Fruit fly (Drosophila melanogaster) whole organism, wandering third instar larva: Measurements from ENCODE around the gene hiro.

Experiments
- Abd-B ChIP-seq: fragments of >200 bp; optimal IDR thresholded peaks from 2 replicates; lab custom pipeline; 2017; ENCODE audit warnings: missing biosample characterization, missing genetic modification characterization
- CG32264 ChIP-seq: fragments of 200-800 bp; sonication (Bioruptor generic); optimal IDR thresholded peaks from 2 replicates; lab custom pipeline; 2016; ENCODE audit warnings: missing biosample characterization, missing genetic modification characterization
- CG9705 ChIP-seq: fragments of 200-800 bp; sonication (Bioruptor generic); optimal IDR thresholded peaks from 2 replicates; lab custom pipeline; 2018; ENCODE audit warnings: missing biosample characterization, mild to moderate bottlenecking, missing genetic modification characterization
- CrebA ChIP-seq: fragments of 200-800 bp; sonication (Bioruptor generic); optimal IDR thresholded peaks from 2 replicates; lab custom pipeline; 2016; ENCODE audit warnings: missing biosample characterization, mild to moderate bottlenecking, missing genetic modification characterization, borderline replicate concordance
- Dfd ChIP-seq: fragments of >200 bp; optimal IDR thresholded peaks from 2 replicates; lab custom pipeline; 2017; ENCODE audit warnings: missing biosample characterization, missing genetic modification characterization
- Dif ChIP-seq: fragments of 200-275, 200-300 bp; sonication (Bioruptor generic); optimal IDR thresholded peaks from 2 replicates; lab custom pipeline; 2018; ENCODE audit warnings: missing biosample characterization, missing genetic modification characterization; ENCODE audit not compliant: partially characterized antibody
- GATAd ChIP-seq: sonication (Bioruptor generic); optimal IDR thresholded peaks from 2 replicates; lab custom pipeline; 2016; ENCODE audit warnings: missing biosample characterization, missing genetic modification characterization
- HLH106 ChIP-seq: fragments of 200-800 bp; optimal IDR thresholded peaks from 3 replicates; lab custom pipeline; 2019; ENCODE audit warnings: missing biosample characterization, mild to moderate bottlenecking, missing genetic modification characterization, moderate library complexity
- Hnf4 ChIP-seq: fragments of 200-800 bp; sonication (Bioruptor generic); optimal IDR thresholded peaks from 2 replicates; lab custom pipeline; 2016; ENCODE audit warnings: missing biosample characterization, mild to moderate bottlenecking, missing genetic modification characterization
- Hr78 ChIP-seq: fragments of >200 bp; optimal IDR thresholded peaks from 2 replicates; lab custom pipeline; 2017; ENCODE audit warnings: missing biosample characterization, missing genetic modification characterization
- Hr83 ChIP-seq: fragments of 200-300 bp; sonication (Bioruptor generic); optimal IDR thresholded peaks from 2 replicates; lab custom pipeline; 2016; ENCODE audit warnings: missing biosample characterization, mild to moderate bottlenecking, missing genetic modification characterization, moderate library complexity; ENCODE audit not compliant: poor library complexity, severe bottlenecking
- Jra ChIP-seq: sonication (Bioruptor generic); optimal IDR thresholded peaks from 2 replicates; lab custom pipeline; 2016; ENCODE audit warnings: missing biosample characterization, missing genetic modification characterization
- Mio ChIP-seq: sonication (Bioruptor generic); optimal IDR thresholded peaks from 2 replicates; lab custom pipeline; 2016; ENCODE audit warnings: missing biosample characterization, missing genetic modification characterization
- Myc ChIP-seq: fragments of >200 bp; optimal IDR thresholded peaks from 2 replicates; lab custom pipeline; 2017
- N ChIP-seq: fragments of >200 bp; optimal IDR thresholded peaks from 2 replicates; lab custom pipeline; 2018; ENCODE audit warnings: missing biosample characterization, missing external identifiers, missing genetic modification characterization
- OdsH ChIP-seq: fragments of 200-800 bp; sonication (Bioruptor generic); optimal IDR thresholded peaks from 2 replicates; lab custom pipeline; 2016; ENCODE audit warnings: missing biosample characterization, mild to moderate bottlenecking, missing genetic modification characterization
- Rel ChIP-seq, 2 experiments: fragments of 200-800 bp; sonication (Bioruptor generic) in 1 of 2; optimal IDR thresholded peaks; 2 replicates in 1 of 2; 3 replicates in 1 of 2; lab custom pipeline; 2016 to 2019; ENCODE audit warnings: mild to moderate bottlenecking in 2 of 2, missing biosample characterization in 2 of 2, missing genetic modification characterization in 2 of 2, moderate library complexity in 1 of 2
- Sp1 ChIP-seq: fragments of 200-800 bp; sonication (Bioruptor generic); optimal IDR thresholded peaks from 3 replicates; lab custom pipeline; 2019; ENCODE audit warnings: missing biosample characterization, mild to moderate bottlenecking, missing genetic modification characterization, moderate library complexity
- Vsx2 ChIP-seq: fragments of 200-300, 225-300 bp; sonication (Bioruptor generic); optimal IDR thresholded peaks from 2 replicates; lab custom pipeline; 2018; ENCODE audit warnings: missing biosample characterization, missing genetic modification characterization; ENCODE audit not compliant: partially characterized antibody
- br ChIP-seq: fragments of 200-800 bp; sonication (Bioruptor generic); optimal IDR thresholded peaks from 2 replicates; lab custom pipeline; 2016; ENCODE audit warnings: missing biosample characterization, missing genetic modification characterization
- brk ChIP-seq: fragments of 200-800 bp; sonication (Bioruptor generic); optimal IDR thresholded peaks from 2 replicates; lab custom pipeline; 2016; ENCODE audit warnings: missing biosample characterization, mild to moderate bottlenecking, missing genetic modification characterization
- dl ChIP-seq, 2 experiments: fragments of 175-275, 200-275 bp in 1 of 2; fragments of 200-275 bp in 1 of 2; sonication (Bioruptor generic); optimal IDR thresholded peaks; lab custom pipeline; 2018; ENCODE audit warnings: mild to moderate bottlenecking in 2 of 2, missing biosample characterization in 2 of 2, missing genetic modification characterization in 2 of 2, moderate library complexity in 2 of 2; ENCODE audit not compliant: partially characterized antibody in 2 of 2, insufficient read depth in 1 of 2
- dmrt93B ChIP-seq: fragments of 200-800 bp; sonication (Bioruptor generic); optimal IDR thresholded peaks from 2 replicates; lab custom pipeline; 2018; ENCODE audit warnings: missing biosample characterization, mild to moderate bottlenecking, missing genetic modification characterization
- dsf ChIP-seq: sonication (Bioruptor generic); optimal IDR thresholded peaks from 2 replicates; lab custom pipeline; 2016; ENCODE audit warnings: missing biosample characterization, missing genetic modification characterization, borderline replicate concordance
- ey ChIP-seq: fragments of 200-800 bp; sonication (Bioruptor generic); optimal IDR thresholded peaks from 2 replicates; lab custom pipeline; 2016; ENCODE audit warnings: missing biosample characterization, missing genetic modification characterization
- foxo ChIP-seq, 2 experiments: fragments of 200-800 bp; sonication (Bioruptor generic); optimal IDR thresholded peaks; 2 replicates in 1 of 2; 3 replicates in 1 of 2; lab custom pipeline; 2016 to 2017; ENCODE audit warnings: missing biosample characterization in 2 of 2, missing genetic modification characterization in 2 of 2
- fru ChIP-seq: fragments of 200-800 bp; sonication (Bioruptor generic); optimal IDR thresholded peaks from 3 replicates; lab custom pipeline; 2016; ENCODE audit warnings: missing biosample characterization, mild to moderate bottlenecking, missing genetic modification characterization
- h ChIP-seq: fragments of 200-800 bp; sonication (Bioruptor generic); optimal IDR thresholded peaks from 3 replicates; lab custom pipeline; 2016; ENCODE audit warnings: missing biosample characterization, mild to moderate bottlenecking, missing genetic modification characterization
- jim ChIP-seq: fragments of 175-275, 200-325 bp; sonication (Bioruptor generic); optimal IDR thresholded peaks from 2 replicates; lab custom pipeline; 2016; ENCODE audit warnings: missing biosample characterization, mild to moderate bottlenecking, missing genetic modification characterization
- lola ChIP-seq: fragments of >200 bp; optimal IDR thresholded peaks from 2 replicates; lab custom pipeline; 2017; ENCODE audit warnings: missing biosample characterization, missing genetic modification characterization
- pan ChIP-seq: fragments of >200 bp; optimal IDR thresholded peaks from 2 replicates; lab custom pipeline; 2017
- psq ChIP-seq: fragments of 200-800 bp; sonication (Bioruptor generic); optimal IDR thresholded peaks from 3 replicates; lab custom pipeline; 2017; ENCODE audit warnings: missing biosample characterization, mild to moderate bottlenecking, missing genetic modification characterization, moderate library complexity
- rgr ChIP-seq: fragments of 200-800 bp; sonication (Bioruptor generic); optimal IDR thresholded peaks from 3 replicates; lab custom pipeline; 2016; ENCODE audit warnings: missing biosample characterization, mild to moderate bottlenecking, missing genetic modification characterization
- sage ChIP-seq: fragments of 200-800 bp; sonication (Bioruptor generic); optimal IDR thresholded peaks from 2 replicates; lab custom pipeline; 2016; ENCODE audit warnings: missing biosample characterization, mild to moderate bottlenecking, missing genetic modification characterization
- sv ChIP-seq: fragments of 200-800 bp; sonication (Bioruptor generic); optimal IDR thresholded peaks from 3 replicates; lab custom pipeline; 2016; ENCODE audit warnings: missing biosample characterization, missing genetic modification characterization
- tai ChIP-seq: sonication (Bioruptor generic); optimal IDR thresholded peaks from 2 replicates; lab custom pipeline; 2016; ENCODE audit warnings: missing biosample characterization, missing genetic modification characterization
- usp ChIP-seq: fragments of >200 bp; optimal IDR thresholded peaks from 2 replicates; lab custom pipeline; 2017; ENCODE audit warnings: missing biosample characterization, missing genetic modification characterization
- woc ChIP-seq: sonication (Bioruptor generic); optimal IDR thresholded peaks from 2 replicates; lab custom pipeline; 2016; ENCODE audit warnings: missing biosample characterization, mild to moderate bottlenecking, missing genetic modification characterization

hiro gene

DNA sequence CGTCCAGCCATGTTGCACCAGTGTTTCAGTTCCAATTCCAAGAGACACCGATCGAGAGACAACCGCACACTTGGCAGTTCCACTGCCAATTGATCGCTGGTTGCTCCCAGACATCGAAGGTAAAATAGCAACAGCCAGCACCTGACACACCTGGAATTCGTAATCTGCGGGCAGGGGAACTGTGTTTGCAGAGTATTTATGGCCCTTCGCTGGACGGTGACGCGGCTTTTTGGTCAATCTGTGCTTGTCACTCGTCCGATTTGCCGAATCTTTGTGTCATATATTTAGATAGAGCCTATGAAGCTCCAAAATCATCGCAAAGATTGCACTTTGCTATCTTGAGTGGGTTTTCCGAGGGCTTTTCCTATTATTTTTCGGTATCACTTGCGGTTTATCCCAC, at the start of gene hiro:
TSS of gene hiro (minus strand) at position 101 of the 400 bp plus-strand sequence.
- no peak for TF ChIP-seq sage
- TF ChIP-seq Vsx2 = no peak
- TF ChIP-seq Dif (GFP tag; lab: Kevin White, UChicago) = no peak
- TF ChIP-seq OdsH (GFP tag; lab: Kevin White, UChicago) = no peak
- no peak for TF ChIP-seq CG9705 (GFP tag; lab: Kevin White, UChicago)
- TF ChIP-seq brk (GFP tag; lab: Kevin White, UChicago) = no peak
- TF ChIP-seq CG32264 (GFP tag; lab: Kevin White, UChicago) = no peak
- no peak for TF ChIP-seq Mio (GFP tag; lab: Kevin White, UChicago)
- no peak for TF ChIP-seq h
- TF ChIP-seq Hnf4 = no peak
- TF ChIP-seq Abd-B (GFP tag; lab: Kevin White, UChicago) = no peak

DNA sequence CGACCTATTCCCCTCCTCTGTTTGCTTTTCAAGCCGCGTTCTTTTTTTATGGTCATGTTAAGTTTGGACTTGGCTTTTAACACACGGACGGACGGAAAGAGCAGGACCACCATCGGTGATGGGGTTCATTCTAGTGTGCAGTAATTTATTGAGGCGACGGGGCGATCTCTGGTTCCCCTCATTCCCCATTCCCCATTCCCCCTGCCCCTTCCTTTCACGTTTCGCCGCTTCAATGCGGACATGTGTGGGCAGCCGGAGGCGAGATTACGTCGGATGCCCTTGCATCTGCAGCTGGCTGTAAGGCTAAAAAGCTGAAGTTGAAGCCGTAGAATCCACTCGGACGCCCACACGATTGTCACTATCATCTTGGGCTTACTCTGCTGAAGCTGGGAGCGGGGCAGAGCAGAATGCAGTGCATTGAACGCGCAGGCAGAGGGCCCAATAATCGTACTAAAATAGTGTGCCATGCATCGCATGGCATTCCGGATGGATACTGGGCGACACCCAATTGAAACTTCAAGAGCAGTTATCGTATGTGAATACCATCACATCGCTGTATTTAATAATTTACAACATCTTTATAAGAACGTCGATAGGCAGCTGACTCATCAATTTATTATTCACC, 48.9 kb upstream of the hiro start:
- TF ChIP-seq Myc (lab: Kevin White, UChicago) (no peak), GATAd (GFP tag; lab: Kevin White, UChicago) (no peak), Hr83 (GFP tag; lab: Kevin White, UChicago) (no peak), Sp1 (GFP tag; lab: Kevin White, UChicago) (no peak), Mio (GFP tag; lab: Kevin White, UChicago) (no peak), ey (GFP tag; lab: Kevin White, UChicago) (no peak), Dif (GFP tag; lab: Kevin White, UChicago) (no peak), foxo (GFP tag; optimal IDR thresholded peaks at IDR 0.05; lab: Kevin White, UChicago) (no peak), jim (no peak)

dm6 chr3L:735948-736347, 48.2 kb upstream of the hiro start:
- TF ChIP-seq CG32264 (GFP tag; lab: Kevin White, UChicago) = no peak
- TF ChIP-seq sage = no peak
- TF ChIP-seq Myc (lab: Kevin White, UChicago) = no peak
- no peak for TF ChIP-seq Hr78
- no peak for TF ChIP-seq N
- no peak for TF ChIP-seq Hr83 (GFP tag; lab: Kevin White, UChicago)
- no peak for TF ChIP-seq pan (lab: Kevin White, UChicago)
- TF ChIP-seq GATAd (GFP tag; lab: Kevin White, UChicago) = no peak
- TF ChIP-seq Dfd = no peak
- TF ChIP-seq dmrt93B (GFP tag; lab: Kevin White, UChicago) = no peak
- TF ChIP-seq Jra (GFP tag; lab: Kevin White, UChicago) = peak; percentile 28
- TF ChIP-seq sv = no peak
- no peak for TF ChIP-seq dsf (GFP tag; lab: Kevin White, UChicago)
- no peak for TF ChIP-seq HLH106 (tag; lab: Kevin White, UChicago)
- peak; percentile 65 for TF ChIP-seq h
- TF ChIP-seq jim = no peak
- TF ChIP-seq woc = peak; percentile 24
- TF ChIP-seq Vsx2 = no peak
- no peak for TF ChIP-seq dl (GFP tag; optimal IDR thresholded peaks at IDR 0.05; lab: Kevin White, UChicago; ENCODE audit: insufficient read depth in 1 of 2, partially characterized antibody in 2 of 2)
- TF ChIP-seq rgr (GFP tag; lab: Kevin White, UChicago) = peak; percentile 63
- peak in 1 of 2 experiments; percentile 70 for TF ChIP-seq foxo (GFP tag; optimal IDR thresholded peaks at IDR 0.05; lab: Kevin White, UChicago)
- no peak for TF ChIP-seq Rel (GFP tag; optimal IDR thresholded peaks at IDR 0.05; lab: Kevin White, UChicago)
- TF ChIP-seq Rel (tag; optimal IDR thresholded peaks at IDR 0.05; lab: Kevin White, UChicago) = no peak
- TF ChIP-seq Dif (GFP tag; lab: Kevin White, UChicago) = no peak
- no peak for TF ChIP-seq CG9705 (GFP tag; lab: Kevin White, UChicago)
- TF ChIP-seq Mio (GFP tag; lab: Kevin White, UChicago) = no peak
- TF ChIP-seq Sp1 (GFP tag; lab: Kevin White, UChicago) = peak; percentile 44
- peak; percentile 78 for TF ChIP-seq fru (GFP tag; lab: Kevin White, UChicago)
- peak; percentile 54 for TF ChIP-seq br (GFP tag; lab: Kevin White, UChicago)
- TF ChIP-seq usp (GFP tag; lab: Kevin White, UChicago) = no peak
- TF ChIP-seq ey (GFP tag; lab: Kevin White, UChicago) = peak; percentile 64
- TF ChIP-seq tai = no peak
- TF ChIP-seq Hnf4 = peak; percentile 12
- TF ChIP-seq brk (GFP tag; lab: Kevin White, UChicago) = no peak
- no peak for TF ChIP-seq Abd-B (GFP tag; lab: Kevin White, UChicago)
- no peak for TF ChIP-seq lola (GFP tag; lab: Kevin White, UChicago)
- no peak for TF ChIP-seq CrebA (GFP tag; lab: Kevin White, UChicago)
- peak; percentile 70 for TF ChIP-seq OdsH (GFP tag; lab: Kevin White, UChicago)
- peak; percentile 9 for TF ChIP-seq psq (GFP tag; lab: Kevin White, UChicago)
